Worm (Caenorhabditis elegans): ENCODE data around the gene erl-1.

ce11 chrIV:12270392-12270791 lies 17.3 kb upstream of the erl-1 start, which contains the start of gene C42C1.3:
- TF ChIP-seq skn-1 (tag; optimal IDR thresholded peaks at IDR 0.05) (no peak), fkh-10 (GFP tag; optimal IDR thresholded peaks at IDR 0.05) (no peak)

All from whole organism, L3 larva.